2 worm cellular contexts compared by ENCODE assay signal in the genomic region with DNA sequence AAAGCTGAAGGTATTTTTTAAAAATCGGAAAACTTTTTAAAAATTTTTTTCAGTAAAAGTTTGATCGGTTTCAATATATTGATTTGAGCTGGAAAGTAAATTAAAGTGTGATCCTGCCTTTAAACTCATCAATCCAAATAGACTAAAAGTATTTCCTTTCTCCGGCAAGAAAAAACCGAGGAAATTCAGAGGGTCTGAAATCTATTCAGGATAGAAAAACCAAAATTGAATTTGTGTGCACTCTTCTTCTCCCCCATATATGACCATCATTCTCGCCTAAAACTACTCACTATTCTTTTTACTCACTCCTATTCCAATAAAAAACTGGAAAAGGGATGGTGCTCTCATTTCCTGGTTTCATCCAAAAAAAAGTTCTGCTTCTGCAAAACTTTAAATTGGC.
A peak's percentile ranks its signal among the peaks of the same experiment; 100 is the strongest.
TF ChIP-seq lines count a peak whose summit lies in the region.

No protein-coding gene starts in this region.

TF ChIP-seq in whole organism, L1 larva, 84 proteins besides CTCF, POLR2A, EP300 and RAD21 (continued from another document):
- TF ChIP-seq grh-1 (GFP tag; IDR thresholded peaks at IDR 0.05; lab: Robert Waterston, UW), result no peak
- no peak for TF ChIP-seq tlp-1 (tag; optimal IDR thresholded peaks at IDR 0.05; lab: Kevin White, UChicago)
- TF ChIP-seq elt-2 (tag; optimal IDR thresholded peaks at IDR 0.05; lab: Kevin White, UChicago), result no peak
- peak; percentile 51 for TF ChIP-seq lin-14 (GFP tag; optimal IDR thresholded peaks at IDR 0.05; lab: Kevin White, UChicago)

TF ChIP-seq in whole organism, L4 larva, 104 proteins besides CTCF, POLR2A, EP300 and RAD21 (continued from another document):
- TF ChIP-seq duxl-1 (tag; optimal IDR thresholded peaks at IDR 0.05; lab: Kevin White, UChicago; ENCODE audit: poor library complexity), result no peak
- no peak for TF ChIP-seq Y48G9A.11 (GFP tag; IDR thresholded peaks at IDR 0.05; lab: Robert Waterston, UW)
- TF ChIP-seq nhr-48 (tag; optimal IDR thresholded peaks at IDR 0.05; lab: Kevin White, UChicago), result no peak
- no peak for TF ChIP-seq set-16 (GFP tag; IDR thresholded peaks at IDR 0.05; lab: Robert Waterston, UW)
TF ChIP-seq in whole organism, L4 larva: peak in this region for 3.
